Fruit fly (Drosophila melanogaster) whole organism, embryonic: ENCODE data around the gene CG44158.

ENCODE experiments used
- Atf6 ChIP-seq: fragments of 200-800 bp; sonication (Bioruptor generic); IDR thresholded peaks from 2 replicates; pipeline ENCODE4 v1.3.6; 2022; ENCODE audit warnings: missing biosample characterization, missing genetic modification characterization
- BEAF-32 ChIP-seq: fragments of 200-800 bp; sonication (Bioruptor generic); optimal IDR thresholded peaks from 3 replicates; lab custom pipeline; 2017; ENCODE audit warnings: missing biosample characterization, missing genetic modification characterization, mild to moderate bottlenecking, moderate library complexity, missing genetic modification reagents
- BtbVII ChIP-seq: fragments of 200-800 bp; sonication (Bioruptor generic); optimal IDR thresholded peaks from 3 replicates; lab custom pipeline; 2017; ENCODE audit warnings: missing biosample characterization, mild to moderate bottlenecking, missing genetic modification characterization
- CG10979 ChIP-seq: fragments of 200-800 bp; sonication (Bioruptor generic); optimal IDR thresholded peaks from 2 replicates; lab custom pipeline; 2018; ENCODE audit warnings: missing biosample characterization, mild to moderate bottlenecking, missing genetic modification characterization, moderate library complexity
- CG12769 ChIP-seq: fragments of 200-800 bp; sonication (Bioruptor generic); optimal IDR thresholded peaks from 2 replicates; lab custom pipeline; 2019; ENCODE audit warnings: missing biosample characterization, mild to moderate bottlenecking, missing genetic modification characterization, moderate library complexity
- CG13123 ChIP-seq: fragments of 200-800 bp; sonication (Bioruptor generic); optimal IDR thresholded peaks from 2 replicates; lab custom pipeline; 2016; ENCODE audit warnings: missing biosample characterization, missing genetic modification characterization
- CG13894 ChIP-seq: fragments of 200-800 bp; sonication (Bioruptor generic); optimal IDR thresholded peaks from 3 replicates; lab custom pipeline; 2018; ENCODE audit warnings: missing biosample characterization, mild to moderate bottlenecking, missing genetic modification characterization, moderate library complexity
- CG1529 ChIP-seq: fragments of 200-800 bp; sonication (Bioruptor generic); optimal IDR thresholded peaks from 3 replicates; lab custom pipeline; 2018; ENCODE audit warnings: missing biosample characterization, missing genetic modification characterization
- CG1603 ChIP-seq: fragments of 200-800 bp; sonication (Bioruptor generic); optimal IDR thresholded peaks from 2 replicates; lab custom pipeline; 2019; ENCODE audit warnings: missing biosample characterization, mild to moderate bottlenecking, missing genetic modification characterization, moderate library complexity
- CG17385 ChIP-seq: fragments of 200-800 bp; sonication (Bioruptor generic); optimal IDR thresholded peaks from 3 replicates; lab custom pipeline; 2018; ENCODE audit warnings: missing biosample characterization, mild to moderate bottlenecking, missing genetic modification characterization
- CG2116 ChIP-seq: fragments of 200-800 bp; sonication (Bioruptor generic); optimal IDR thresholded peaks from 3 replicates; lab custom pipeline; 2018; ENCODE audit warnings: missing biosample characterization, mild to moderate bottlenecking, missing genetic modification characterization
- CG30431 ChIP-seq: fragments of 200-800 bp; sonication (Bioruptor generic); optimal IDR thresholded peaks from 2 replicates; lab custom pipeline; 2017; ENCODE audit warnings: missing biosample characterization, missing genetic modification characterization
- CG3065 ChIP-seq: fragments of 200-800 bp; sonication (Bioruptor generic); optimal IDR thresholded peaks from 2 replicates; lab custom pipeline; 2016; ENCODE audit warnings: missing biosample characterization, missing genetic modification characterization
- CG34422 ChIP-seq: fragments of 200-800 bp; sonication (Bioruptor generic); IDR thresholded peaks from 3 replicates; pipeline ENCODE4 v1.3.6; 2022; ENCODE audit warnings: missing biosample characterization, missing genetic modification characterization
- CG43689 ChIP-seq: fragments of 200-800 bp; sonication (Bioruptor generic); IDR thresholded peaks from 2 replicates; pipeline ENCODE4 v1.3.6; 2022; ENCODE audit warnings: missing biosample characterization, missing genetic modification characterization
- CG7987 ChIP-seq: fragments of 200-800 bp; sonication (Bioruptor generic); optimal IDR thresholded peaks from 2 replicates; lab custom pipeline; 2018; ENCODE audit warnings: missing biosample characterization, mild to moderate bottlenecking, missing genetic modification characterization, moderate library complexity
- CG8944 ChIP-seq: fragments of 200-800 bp; sonication (Bioruptor generic); optimal IDR thresholded peaks from 3 replicates; lab custom pipeline; 2016; ENCODE audit warnings: missing biosample characterization, missing genetic modification characterization
- CG9215 ChIP-seq: fragments of 200-800 bp; sonication (Bioruptor generic); IDR thresholded peaks from 2 replicates; pipeline ENCODE4 v1.3.6; 2022; ENCODE audit warnings: missing biosample characterization, missing genetic modification characterization
- CG9817 ChIP-seq: fragments of 200-800 bp; sonication (Bioruptor generic); optimal IDR thresholded peaks from 2 replicates; lab custom pipeline; 2018; ENCODE audit warnings: missing biosample characterization, mild to moderate bottlenecking, missing genetic modification characterization, moderate library complexity
- D19B ChIP-seq: fragments of 200-800 bp; sonication (Bioruptor generic); optimal IDR thresholded peaks from 2 replicates; lab custom pipeline; 2017; ENCODE audit warnings: missing biosample characterization, mild to moderate bottlenecking, missing genetic modification characterization
- Dfd ChIP-seq, 2 experiments: fragments of >200 bp; optimal IDR thresholded peaks; 2 replicates each; lab custom pipeline; 2017; ENCODE audit warnings: missing biosample characterization in 2 of 2, missing genetic modification characterization in 2 of 2
- Fer3 ChIP-seq: fragments of 200-800 bp; sonication (Bioruptor generic); optimal IDR thresholded peaks from 2 replicates; lab custom pipeline; 2018; ENCODE audit warnings: missing biosample characterization, mild to moderate bottlenecking, missing genetic modification characterization, moderate library complexity
- GATAe ChIP-seq: fragments of 200-800 bp; sonication (Bioruptor generic); conservative IDR thresholded peaks from 2 replicates; pipeline ENCODE4 v1.3.6; 2022; ENCODE audit warnings: missing biosample characterization, missing genetic modification characterization
- Hand ChIP-seq: fragments of 200-800 bp; sonication (Bioruptor generic); optimal IDR thresholded peaks from 2 replicates; lab custom pipeline; 2017; ENCODE audit warnings: mild to moderate bottlenecking, missing biosample characterization, missing genetic modification reagents, missing genetic modification characterization
- Hmr ChIP-seq: fragments of 200-800 bp; sonication (Bioruptor generic); optimal IDR thresholded peaks from 3 replicates; lab custom pipeline; 2017; ENCODE audit warnings: mild to moderate bottlenecking, missing biosample characterization, missing genetic modification reagents, missing genetic modification characterization
- MBD-R2 ChIP-seq: fragments of 200-800 bp; sonication (Bioruptor generic); IDR thresholded peaks from 2 replicates; pipeline ENCODE4 v1.3.6; 2022; ENCODE audit warnings: missing biosample characterization, missing genetic modification characterization
- Myb ChIP-seq: fragments of 200-800 bp; sonication (Bioruptor generic); optimal IDR thresholded peaks from 2 replicates; lab custom pipeline; 2016; ENCODE audit warnings: missing biosample characterization, missing genetic modification characterization
- Oli ChIP-seq: fragments of 200-800 bp; sonication (Bioruptor generic); optimal IDR thresholded peaks from 2 replicates; lab custom pipeline; 2018; ENCODE audit warnings: missing biosample characterization, mild to moderate bottlenecking, missing genetic modification characterization, moderate library complexity
- Ravus ChIP-seq: fragments of 200-800 bp; sonication (Bioruptor generic); IDR thresholded peaks from 2 replicates; pipeline ENCODE4 v1.3.6; 2022; ENCODE audit warnings: missing biosample characterization, missing genetic modification characterization
- Sin3A ChIP-seq: fragments of >200 bp; optimal IDR thresholded peaks from 2 replicates; lab custom pipeline; 2018
- Spps ChIP-seq: fragments of 200-800 bp; sonication (Bioruptor generic); optimal IDR thresholded peaks from 2 replicates; lab custom pipeline; 2018; ENCODE audit warnings: missing biosample characterization, mild to moderate bottlenecking, missing genetic modification characterization
- Taf1 ChIP-seq: fragments of 200-800 bp; sonication (Bioruptor generic); IDR thresholded peaks from 2 replicates; pipeline ENCODE4 v1.3.6; 2022; ENCODE audit warnings: missing biosample characterization, missing genetic modification characterization
- Xrp1 ChIP-seq: fragments of 200-800 bp; sonication (Bioruptor generic); IDR thresholded peaks from 2 replicates; pipeline ENCODE4 v1.3.6; 2022; ENCODE audit warnings: missing biosample characterization, missing genetic modification characterization
- al ChIP-seq: fragments of 200-800 bp; sonication (Bioruptor generic); IDR thresholded peaks from 2 replicates; pipeline ENCODE4 v1.3.6; 2022; ENCODE audit warnings: missing biosample characterization, missing genetic modification characterization
- aop ChIP-seq: fragments of 200-800 bp; sonication (Bioruptor generic); IDR thresholded peaks from 2 replicates; pipeline ENCODE4 v1.3.6; 2022; ENCODE audit warnings: missing biosample characterization, missing genetic modification characterization
- chif ChIP-seq, 2 experiments: fragments of 200-800 bp; sonication (Bioruptor generic); optimal IDR thresholded peaks; 3 replicates each; lab custom pipeline; 2016; ENCODE audit warnings: missing biosample characterization in 2 of 2, missing genetic modification characterization in 2 of 2
- chinmo ChIP-seq: fragments of 200-800 bp; sonication (Bioruptor generic); IDR thresholded peaks from 4 replicates; pipeline ENCODE4 v1.3.6; 2022; ENCODE audit warnings: missing biosample characterization, missing genetic modification characterization; ENCODE audit not compliant: partially characterized antibody
- corto ChIP-seq: fragments of 200-800 bp; sonication (Bioruptor generic); optimal IDR thresholded peaks from 2 replicates; lab custom pipeline; 2016; ENCODE audit warnings: missing biosample characterization, mild to moderate bottlenecking, missing genetic modification characterization, moderate library complexity
- disco-r ChIP-seq: fragments of 200-800 bp; sonication (Bioruptor generic); optimal IDR thresholded peaks from 2 replicates; lab custom pipeline; 2016; ENCODE audit warnings: missing biosample characterization, missing genetic modification characterization
- grn ChIP-seq: fragments of 200-800 bp; sonication (Bioruptor generic); optimal IDR thresholded peaks from 3 replicates; lab custom pipeline; 2017; ENCODE audit warnings: missing biosample characterization, missing genetic modification characterization
- kni ChIP-seq: fragments of 200-800 bp; sonication (Bioruptor generic); optimal IDR thresholded peaks from 3 replicates; lab custom pipeline; 2017; ENCODE audit warnings: mild to moderate bottlenecking, missing biosample characterization, missing genetic modification reagents, missing genetic modification characterization
- mam ChIP-seq: fragments of 200-800 bp; sonication (Bioruptor generic); optimal IDR thresholded peaks from 3 replicates; lab custom pipeline; 2016; ENCODE audit warnings: missing biosample characterization, missing genetic modification characterization
- onecut ChIP-seq: fragments of 200-800 bp; sonication (Bioruptor generic); IDR thresholded peaks from 2 replicates; pipeline ENCODE4 v1.3.6; 2022; ENCODE audit warnings: missing biosample characterization, missing genetic modification characterization
- otp ChIP-seq: fragments of 200-800 bp; sonication (Bioruptor generic); IDR thresholded peaks from 3 replicates; pipeline ENCODE4, ENCODE4 v1.3.6; 2022; ENCODE audit warnings: missing biosample characterization, missing genetic modification characterization
- psq ChIP-seq: fragments of 200-800 bp; sonication (Bioruptor generic); optimal IDR thresholded peaks from 2 replicates; lab custom pipeline; 2017; ENCODE audit warnings: missing biosample characterization, missing genetic modification characterization
- pum ChIP-seq: fragments of 200-800 bp; sonication (Bioruptor generic); optimal IDR thresholded peaks from 2 replicates; lab custom pipeline; 2016; ENCODE audit warnings: missing biosample characterization, missing genetic modification characterization
- sd ChIP-seq: fragments of 200-800 bp; sonication (Bioruptor generic); optimal IDR thresholded peaks from 3 replicates; lab custom pipeline; 2018; ENCODE audit warnings: missing biosample characterization, mild to moderate bottlenecking, missing genetic modification characterization, moderate library complexity
- sens ChIP-seq: fragments of 200-800 bp; sonication (Bioruptor generic); peaks from one replicate; lab custom pipeline; 2016; ENCODE audit warnings: missing biosample characterization, missing genetic modification characterization
- ssp ChIP-seq: fragments of 200-800 bp; sonication (Bioruptor generic); IDR thresholded peaks from 2 replicates; pipeline ENCODE4 v1.3.6; 2022; ENCODE audit warnings: missing biosample characterization, missing genetic modification characterization
- trh ChIP-seq: fragments of 200-800 bp; sonication (Bioruptor generic); optimal IDR thresholded peaks from 2 replicates; lab custom pipeline; 2016; ENCODE audit warnings: missing biosample characterization, missing genetic modification characterization
- wdn ChIP-seq: fragments of 200-800 bp; sonication (Bioruptor generic); IDR thresholded peaks from 2 replicates; pipeline ENCODE4 v1.3.6; 2022; ENCODE audit warnings: missing biosample characterization, missing genetic modification characterization
- zf30C ChIP-seq: fragments of 200-800 bp; sonication (Bioruptor generic); optimal IDR thresholded peaks from 3 replicates; lab custom pipeline; 2018; ENCODE audit warnings: missing biosample characterization, mild to moderate bottlenecking, missing genetic modification characterization
- zfh1 ChIP-seq: fragments of 200-800 bp; sonication (Bioruptor generic); IDR thresholded peaks from 3 replicates; pipeline ENCODE4 v1.3.6; 2022; ENCODE audit warnings: missing biosample characterization, missing genetic modification characterization

Gene CG44158

dm6 chr3R:18243718-18244170 is 35.2 kb downstream of the CG44158 start (continued):
- TF ChIP-seq CG9817 (tag; lab: Kevin White, UChicago) (no peak), Sin3A (no peak), CG7987 (GFP tag; lab: Kevin White, UChicago) (no peak), CG34422 (no peak; the same call in 2 of the 3 replicates), sd (tag; lab: Kevin White, UChicago) (no peak), zfh1 (no peak; the same call in 2 of the 3 replicates), chinmo (GFP tag; lab: Robert Waterston, UW) (no peak), grn (no peak), MBD-R2 (GFP tag; lab: Robert Waterston, UW) (peak; percentile 37; the same call in 1 of the 2 replicates), otp (GFP tag; lab: Robert Waterston, UW) (no peak), Oli (tag; lab: Kevin White, UChicago) (no peak), Ravus (GFP tag; lab: Robert Waterston, UW) (no peak), Xrp1 (GFP tag; lab: Robert Waterston, UW) (no peak), Atf6 (GFP tag; lab: Robert Waterston, UW) (no peak), CG9215 (no peak), corto (GFP tag; lab: Kevin White, UChicago) (no peak), Spps (no peak), disco-r (GFP tag; lab: Kevin White, UChicago) (no peak), ssp (GFP tag; lab: Robert Waterston, UW) (no peak), al (no peak), CG3065 (GFP tag; lab: Kevin White, UChicago) (no peak), mam (no peak), psq (GFP tag; lab: Kevin White, UChicago) (no peak), CG17385 (peak; percentile 24), chif (GFP tag; optimal IDR thresholded peaks at IDR 0.05; lab: Kevin White, UChicago) (no peak), D19B (peak; percentile 6), CG30431 (GFP tag; lab: Kevin White, UChicago) (no peak), zf30C (GFP tag; lab: Kevin White, UChicago) (no peak), pum (GFP tag; lab: Kevin White, UChicago) (no peak), wdn (GFP tag; lab: Robert Waterston, UW) (0 out of 2 replicates have a peak, but pooled peaks have one; percentile 10), sens (peak; percentile 60), CG43689 (GFP tag; lab: Robert Waterston, UW) (no peak), onecut (peak; percentile 100), CG10979 (tag; lab: Kevin White, UChicago) (no peak), trh (no peak), CG13894 (tag; lab: Kevin White, UChicago) (no peak), GATAe (GFP tag; lab: Robert Waterston, UW) (no peak), CG1529 (GFP tag; lab: Kevin White, UChicago) (no peak), CG2116 (no peak), Hmr (GFP tag; lab: Kevin White, UChicago) (no peak), kni (GFP tag; lab: Kevin White, UChicago) (no peak), BtbVII (GFP tag; lab: Kevin White, UChicago) (no peak), BEAF-32 (GFP tag; lab: Kevin White, UChicago) (no peak), CG1603 (no peak), aop (GFP tag; lab: Robert Waterston, UW) (no peak), Myb (GFP tag; lab: Kevin White, UChicago) (no peak), Dfd (GFP tag; optimal IDR thresholded peaks at IDR 0.05; lab: Kevin White, UChicago) (no peak), CG13123 (GFP tag; lab: Kevin White, UChicago) (no peak), Taf1 (no peak), Fer3 (tag; lab: Kevin White, UChicago) (no peak), Hand (GFP tag; lab: Kevin White, UChicago) (no peak), CG8944 (GFP tag; lab: Kevin White, UChicago) (no peak), CG12769 (tag; lab: Kevin White, UChicago) (no peak)
